Worm (Caenorhabditis elegans): Measurements from ENCODE around the gene T03G11.9.

ce11 chrX:5171085-5171484 lies 12.9 kb upstream of the T03G11.9 start, which contains the start of gene T03G11.10:
- no peak for TF ChIP-seq hlh-30 (tag; optimal IDR thresholded peaks at IDR 0.05; ENCODE audit: insufficient read depth)
- no peak for TF ChIP-seq unc-86 (tag; optimal IDR thresholded peaks at IDR 0.05)
- no peak for TF ChIP-seq ceh-22 (tag; optimal IDR thresholded peaks at IDR 0.05)
- TF ChIP-seq zip-5 (tag; optimal IDR thresholded peaks at IDR 0.05): no peak
- no peak for TF ChIP-seq fax-1 (tag; optimal IDR thresholded peaks at IDR 0.05)
- no peak for TF ChIP-seq fkh-10 (GFP tag; optimal IDR thresholded peaks at IDR 0.05)
- no peak for TF ChIP-seq pat-9 (tag; optimal IDR thresholded peaks at IDR 0.05)
- TF ChIP-seq sox-4 (tag; optimal IDR thresholded peaks at IDR 0.05): no peak
